Fruit fly (Drosophila melanogaster): ENCODE results near the gene ome.

Gene ome

dm6 chr3L:14759984-14760626 lies 87.5 kb downstream of the ome start (continued):
- peak; percentile 51 for TF ChIP-seq CG5245 (GFP tag; optimal IDR thresholded peaks at IDR 0.05)
- TF ChIP-seq lov (optimal IDR thresholded peaks at IDR 0.05) = no peak
- no peak for TF ChIP-seq lov (GFP tag; IDR thresholded peaks at IDR 0.05)
- TF ChIP-seq Sry-δ (GFP tag; optimal IDR thresholded peaks at IDR 0.05) = peak; percentile 0
- 0 out of 2 replicates have a peak, but pooled peaks have one; percentile 18 for TF ChIP-seq tna (GFP tag; IDR thresholded peaks at IDR 0.05; ENCODE audit: partially characterized antibody)
- TF ChIP-seq pb (GFP tag; optimal IDR thresholded peaks at IDR 0.05) = no peak
- TF ChIP-seq CG11696 (GFP tag; IDR thresholded peaks at IDR 0.05) = peak; percentile 14; the same call in 1 of the 2 replicates
- peak; percentile 39 for TF ChIP-seq bigmax (GFP tag; optimal IDR thresholded peaks at IDR 0.05)
- no peak for TF ChIP-seq CG17612 (GFP tag; IDR thresholded peaks at IDR 0.05)
- TF ChIP-seq CG31388 (GFP tag; optimal IDR thresholded peaks at IDR 0.05) = no peak
- peak; percentile 25 for TF ChIP-seq salm (tag; optimal IDR thresholded peaks at IDR 0.05)
- peak; percentile 62 for TF ChIP-seq CG6765 (GFP tag; optimal IDR thresholded peaks at IDR 0.05)
- TF ChIP-seq kay (GFP tag; optimal IDR thresholded peaks at IDR 0.05) = peak; percentile 59
- TF ChIP-seq sens-2 (GFP tag; IDR thresholded peaks at IDR 0.05) = no peak
- no peak for TF ChIP-seq Kr (GFP tag; optimal IDR thresholded peaks at IDR 0.05)
- peak; percentile 16 for TF ChIP-seq CG2202 (tag; optimal IDR thresholded peaks at IDR 0.05)
- peak; percentile 90 for TF ChIP-seq z (GFP tag; IDR thresholded peaks at IDR 0.05)
- peak; percentile 67 for TF ChIP-seq pum (GFP tag; optimal IDR thresholded peaks at IDR 0.05)
- peak; percentile 59 for TF ChIP-seq jumu (GFP tag; optimal IDR thresholded peaks at IDR 0.05)
- TF ChIP-seq Hand (GFP tag; optimal IDR thresholded peaks at IDR 0.05) = peak; percentile 21
- TF ChIP-seq CG5180 (GFP tag; optimal IDR thresholded peaks at IDR 0.05) = peak; percentile 44
- peak; percentile 97 for TF ChIP-seq sqz (GFP tag; optimal IDR thresholded peaks at IDR 0.05)
- TF ChIP-seq CG3281 (GFP tag; optimal IDR thresholded peaks at IDR 0.05) = peak; percentile 54
- TF ChIP-seq vnd (GFP tag; IDR thresholded peaks at IDR 0.05; ENCODE audit: partially characterized antibody) = no peak
- no peak for TF ChIP-seq CG15479 (GFP tag; optimal IDR thresholded peaks at IDR 0.05)
- no peak for TF ChIP-seq sc (optimal IDR thresholded peaks at IDR 0.05)
- peak; percentile 46 for TF ChIP-seq sc (GFP tag; optimal IDR thresholded peaks at IDR 0.05)
- peak; percentile 74 for TF ChIP-seq CG1603 (tag; optimal IDR thresholded peaks at IDR 0.05)
- TF ChIP-seq otp (GFP tag; IDR thresholded peaks at IDR 0.05) = peak; percentile 33; the same call in 2 of the 3 replicates
- no peak for TF ChIP-seq hth (optimal IDR thresholded peaks at IDR 0.05)
- TF ChIP-seq B-H2 (GFP tag; optimal IDR thresholded peaks at IDR 0.05) = no peak
- peak; percentile 25 for TF ChIP-seq kah (GFP tag; optimal IDR thresholded peaks at IDR 0.05)
- TF ChIP-seq NK7.1 (GFP tag; optimal IDR thresholded peaks at IDR 0.05) = peak; percentile 30
- TF ChIP-seq Lhr (GFP tag; optimal IDR thresholded peaks at IDR 0.05) = peak; percentile 26
- no peak for TF ChIP-seq Hr39 (optimal IDR thresholded peaks at IDR 0.05)
- TF ChIP-seq sd (tag; optimal IDR thresholded peaks at IDR 0.05) = no peak
- TF ChIP-seq NFAT (GFP tag; IDR thresholded peaks at IDR 0.05) = no peak; the same call in 1 of the 2 replicates
- 0 out of 2 replicates have a peak, but pooled peaks have one; percentile 28 for TF ChIP-seq CG42726 (GFP tag; IDR thresholded peaks at IDR 0.05; ENCODE audit: partially characterized antibody)
- no peak for TF ChIP-seq org-1 (GFP tag; optimal IDR thresholded peaks at IDR 0.05)
- no peak for TF ChIP-seq hb (GFP tag; IDR thresholded peaks at IDR 0.05; ENCODE audit: partially characterized antibody)
- peak; percentile 52 for TF ChIP-seq CG17568 (GFP tag; optimal IDR thresholded peaks at IDR 0.05)
- TF ChIP-seq CG1024 (GFP tag; IDR thresholded peaks at IDR 0.05) = 0 out of 2 replicates have a peak, but pooled peaks have one; percentile 12
- TF ChIP-seq CG6791 (GFP tag; IDR thresholded peaks at IDR 0.05; ENCODE audit: partially characterized antibody) = 0 out of 3 replicates have a peak, but pooled peaks have one; percentile 44
- TF ChIP-seq Drgx (GFP tag; IDR thresholded peaks at IDR 0.05) = peak; percentile 64; the same call in 1 of the 2 replicates
- peak; percentile 63 for TF ChIP-seq Hr3 (GFP tag; optimal IDR thresholded peaks at IDR 0.05)
- TF ChIP-seq CG4820 (GFP tag; optimal IDR thresholded peaks at IDR 0.05) = peak; percentile 49
- TF ChIP-seq Vsx1 (GFP tag; optimal IDR thresholded peaks at IDR 0.05) = no peak
- TF ChIP-seq chinmo (GFP tag; IDR thresholded peaks at IDR 0.05; ENCODE audit: partially characterized antibody) = peak; percentile 88; the same call in 2 of the 4 replicates
- TF ChIP-seq eve (GFP tag; optimal IDR thresholded peaks at IDR 0.05) = peak in 1 of 2 experiments; percentile 90
- TF ChIP-seq CG31365 (tag; optimal IDR thresholded peaks at IDR 0.05) = no peak

Data from whole organism, embryonic.